Worm (Caenorhabditis elegans) whole organism, L4 larva: Measurements from ENCODE around the gene C33F10.11.

ENCODE experiments used
- F49E8.2 ChIP-seq: sonication (generic microtip); optimal IDR thresholded peaks from 2 replicates; lab custom pipeline; 2016; ENCODE audit warnings: missing compliant biosample characterization, mild to moderate bottlenecking, missing genetic modification characterization, borderline replicate concordance
- Y105C5A.15 ChIP-seq: fragments of 200-800 bp; sonication (Bioruptor generic); IDR thresholded peaks from 2 replicates; pipeline ENCODE4 v1.3.6; 2022; ENCODE audit warnings: missing genetic modification characterization, missing compliant biosample characterization
- Y48G9A.11 ChIP-seq: fragments of 200-800 bp; sonication (Bioruptor generic); IDR thresholded peaks from 2 replicates; pipeline ENCODE4 v1.3.6; 2022; ENCODE audit warnings: missing genetic modification reagents, missing genetic modification characterization, missing compliant biosample characterization
- Y5F2A.4 ChIP-seq: fragments of 200-800 bp; sonication (Bioruptor generic); optimal IDR thresholded peaks from 2 replicates; lab custom pipeline; 2018; ENCODE audit warnings: mild to moderate bottlenecking, missing genetic modification characterization, missing compliant biosample characterization
- Y75B8A.6 ChIP-seq: fragments of 200-800 bp; sonication (Bioruptor generic); IDR thresholded peaks from 2 replicates; pipeline ENCODE4 v1.3.6; 2022; ENCODE audit warnings: missing genetic modification reagents, missing genetic modification characterization, missing compliant biosample characterization
- ZK337.2 ChIP-seq: fragments of 200-800 bp; sonication (Bioruptor generic); IDR thresholded peaks from 2 replicates; pipeline ENCODE4 v1.3.6; 2022; ENCODE audit warnings: missing genetic modification reagents, missing genetic modification characterization, missing compliant biosample characterization
- aha-1 ChIP-seq: fragments of 150-350 bp; peaks from one replicate; lab custom pipeline; 2014; ENCODE audit warnings: missing biosample characterization, missing genetic modification characterization
- aly-2 ChIP-seq: sonication (generic microtip); optimal IDR thresholded peaks from 2 replicates; lab custom pipeline; 2018; ENCODE audit warnings: missing biosample characterization, missing genetic modification characterization
- ceh-32 ChIP-seq: sonication (generic microtip); optimal IDR thresholded peaks from 2 replicates; lab custom pipeline; 2016; ENCODE audit warnings: mild to moderate bottlenecking, missing genetic modification characterization, missing compliant biosample characterization; ENCODE audit not compliant: poor library complexity
- ceh-44 ChIP-seq: fragments of 200-800 bp; sonication (Bioruptor generic); IDR thresholded peaks from 2 replicates; pipeline ENCODE4 v1.3.6; 2022; ENCODE audit warnings: missing genetic modification reagents, missing genetic modification characterization, missing compliant biosample characterization
- dmd-6 ChIP-seq: fragments of 200-800 bp; sonication (Bioruptor generic); IDR thresholded peaks from 2 replicates; pipeline ENCODE4 v1.3.6; 2022; ENCODE audit warnings: missing genetic modification reagents, missing genetic modification characterization, missing compliant biosample characterization
- dmd-8 ChIP-seq: fragments of 200-800 bp; sonication (Bioruptor generic); IDR thresholded peaks from 2 replicates; pipeline ENCODE4 v1.3.6; 2022; ENCODE audit warnings: missing genetic modification characterization, missing compliant biosample characterization
- dmd-9 ChIP-seq: fragments of 200-800 bp; sonication (Bioruptor generic); IDR thresholded peaks from 2 replicates; pipeline ENCODE4 v1.3.6; 2022; ENCODE audit warnings: missing genetic modification reagents, missing genetic modification characterization, missing compliant biosample characterization
- dpl-1 ChIP-seq: fragments of 150-350 bp; optimal IDR thresholded peaks from 2 replicates; lab custom pipeline; 2014; ENCODE audit warnings: missing biosample characterization, missing genetic modification reagents, missing genetic modification characterization
- duxl-1 ChIP-seq: sonication (generic microtip); optimal IDR thresholded peaks from 2 replicates; lab custom pipeline; 2016; ENCODE audit warnings: mild to moderate bottlenecking, missing genetic modification characterization, moderate library complexity, missing compliant biosample characterization; ENCODE audit not compliant: poor library complexity
- dve-1 ChIP-seq: sonication (generic microtip); optimal IDR thresholded peaks from 2 replicates; lab custom pipeline; 2017; ENCODE audit warnings: antibody characterized with exemption, mild to moderate bottlenecking, missing genetic modification characterization, missing compliant biosample characterization; ENCODE audit not compliant: insufficient read depth
- egl-27 ChIP-seq: sonication (generic microtip); optimal IDR thresholded peaks from 3 replicates; lab custom pipeline; 2017; ENCODE audit warnings: missing biosample characterization, missing genetic modification reagents, missing genetic modification characterization
- hif-1 ChIP-seq, 2 experiments: sonication (generic microtip); optimal IDR thresholded peaks; 2 replicates each; lab custom pipeline; 2016 to 2017; ENCODE audit warnings: missing compliant biosample characterization in 2 of 2, missing genetic modification characterization in 2 of 2, missing genetic modification reagents in 2 of 2, missing genotype in 2 of 2, mild to moderate bottlenecking in 1 of 2
- hlh-30 ChIP-seq: sonication (generic microtip); optimal IDR thresholded peaks from 2 replicates; lab custom pipeline; 2017; ENCODE audit warnings: antibody characterized with exemption, mild to moderate bottlenecking, missing genetic modification characterization, missing compliant biosample characterization; ENCODE audit not compliant: insufficient read depth
- hmg-1.1 ChIP-seq: fragments of 200-800 bp; sonication (Bioruptor generic); IDR thresholded peaks from 2 replicates; pipeline ENCODE4 v1.3.6; 2022; ENCODE audit warnings: missing genetic modification reagents, missing genetic modification characterization, missing compliant biosample characterization
- jun-1 ChIP-seq: fragments of 150-350 bp; optimal IDR thresholded peaks from 2 replicates; lab custom pipeline; 2014; ENCODE audit warnings: missing biosample characterization, missing genetic modification reagents, missing genetic modification characterization
- lin-13 ChIP-seq: fragments of 150-350 bp; optimal IDR thresholded peaks from 2 replicates; lab custom pipeline; 2014; ENCODE audit warnings: missing biosample characterization, missing genetic modification reagents, missing genetic modification characterization
- lin-15B ChIP-seq: fragments of 150-350 bp; sonication (generic microtip); optimal IDR thresholded peaks from 3 replicates; lab custom pipeline; 2014; ENCODE audit warnings: missing biosample characterization, missing genetic modification characterization
- lin-29 ChIP-seq: fragments of 200-800 bp; sonication (Bioruptor generic); IDR thresholded peaks from 2 replicates; pipeline ENCODE4 v1.3.6; 2022; ENCODE audit warnings: missing genetic modification reagents, missing genetic modification characterization, missing compliant biosample characterization
- lin-38 ChIP-seq: fragments of 200-800 bp; sonication (Bioruptor generic); IDR thresholded peaks from 2 replicates; pipeline ENCODE4 v1.3.6; 2022; ENCODE audit warnings: missing genetic modification reagents, missing genetic modification characterization, missing compliant biosample characterization
- lin-39 ChIP-seq: fragments of 150-350 bp; optimal IDR thresholded peaks from 2 replicates; lab custom pipeline; 2014; ENCODE audit warnings: missing biosample characterization, missing genetic modification reagents, missing genetic modification characterization
- lsy-2 ChIP-seq, 2 experiments: fragments of 150-350 bp in 1 of 2; sonication (generic microtip) in 1 of 2; optimal IDR thresholded peaks; 2 replicates each; lab custom pipeline; 2014 to 2017; ENCODE audit warnings: missing biosample characterization in 2 of 2, missing genetic modification characterization in 2 of 2
- madf-5 ChIP-seq, 2 experiments: fragments of 200-800 bp; sonication (Bioruptor generic); IDR thresholded peaks; 2 replicates each; pipeline ENCODE4 v1.3.6; 2022; ENCODE audit warnings: missing compliant biosample characterization in 2 of 2, missing genetic modification characterization in 2 of 2
- madf-9 ChIP-seq: fragments of 200-800 bp; sonication (Bioruptor generic); conservative IDR thresholded peaks from 2 replicates; pipeline ENCODE4 v1.3.6; 2022; ENCODE audit warnings: missing genetic modification reagents, missing genetic modification characterization, missing compliant biosample characterization
- mep-1 ChIP-seq: fragments of 150-350 bp; sonication (generic microtip); optimal IDR thresholded peaks from 3 replicates; lab custom pipeline; 2014; ENCODE audit warnings: missing biosample characterization, missing genetic modification characterization
- mes-2 ChIP-seq: sonication (generic microtip); optimal IDR thresholded peaks from 2 replicates; lab custom pipeline; 2016; ENCODE audit warnings: missing genotype, mild to moderate bottlenecking, missing genetic modification characterization, missing compliant biosample characterization; ENCODE audit not compliant: poor library complexity, severe bottlenecking
- mxl-3 ChIP-seq: fragments of 200-800 bp; sonication (Bioruptor generic); optimal IDR thresholded peaks from 2 replicates; lab custom pipeline; 2018; ENCODE audit warnings: mild to moderate bottlenecking, missing genetic modification characterization, missing compliant biosample characterization
- nhr-102 ChIP-seq: sonication (generic microtip); optimal IDR thresholded peaks from 2 replicates; lab custom pipeline; 2016; ENCODE audit warnings: mild to moderate bottlenecking, missing genetic modification characterization, moderate library complexity, missing compliant biosample characterization
- nhr-41 ChIP-seq: fragments of 200-800 bp; sonication (Bioruptor generic); IDR thresholded peaks from 2 replicates; pipeline ENCODE4 v1.3.6; 2022; ENCODE audit warnings: missing genetic modification reagents, missing genetic modification characterization, missing compliant biosample characterization
- nhr-6 ChIP-seq: fragments of 150-350 bp; optimal IDR thresholded peaks from 2 replicates; lab custom pipeline; 2014; ENCODE audit warnings: missing biosample characterization, missing genetic modification characterization
- rbr-2 ChIP-seq: sonication (generic microtip); optimal IDR thresholded peaks from 2 replicates; lab custom pipeline; 2016; ENCODE audit warnings: missing genotype, missing genetic modification characterization, missing compliant biosample characterization
- sdz-12 ChIP-seq: fragments of 200-800 bp; sonication (Bioruptor generic); optimal IDR thresholded peaks from 2 replicates; lab custom pipeline; 2018; ENCODE audit warnings: mild to moderate bottlenecking, missing genetic modification characterization, missing compliant biosample characterization
- snpc-1.2 ChIP-seq: fragments of 200-800 bp; sonication (Bioruptor generic); IDR thresholded peaks from 2 replicates; pipeline ENCODE4 v1.3.6; 2022; ENCODE audit warnings: missing genetic modification reagents, missing genetic modification characterization, missing compliant biosample characterization
- spr-1 ChIP-seq: sonication (generic microtip); optimal IDR thresholded peaks from 2 replicates; lab custom pipeline; 2016; ENCODE audit warnings: mild to moderate bottlenecking, missing genetic modification characterization, missing compliant biosample characterization
- unc-130 ChIP-seq: sonication (generic microtip); optimal IDR thresholded peaks from 2 replicates; lab custom pipeline; 2016; ENCODE audit warnings: missing genetic modification reagents, missing genetic modification characterization, missing compliant biosample characterization
- vab-7 ChIP-seq: fragments of 200-800 bp; sonication (Bioruptor generic); IDR thresholded peaks from 2 replicates; pipeline ENCODE4 v1.3.6; 2022; ENCODE audit warnings: missing genetic modification reagents, missing genetic modification characterization, missing compliant biosample characterization
- zip-11 ChIP-seq: fragments of 200-800 bp; sonication (Bioruptor generic); IDR thresholded peaks from 2 replicates; pipeline ENCODE4 v1.3.6; 2022; ENCODE audit warnings: missing genetic modification characterization, missing compliant biosample characterization
- zip-2 ChIP-seq: fragments of 150-350 bp; optimal IDR thresholded peaks from 2 replicates; lab custom pipeline; 2014; ENCODE audit warnings: missing biosample characterization, missing genetic modification characterization
- ztf-7 ChIP-seq: fragments of 150-350 bp; optimal IDR thresholded peaks from 2 replicates; lab custom pipeline; 2014; ENCODE audit warnings: missing biosample characterization, missing genetic modification characterization

Gene C33F10.11

DNA sequence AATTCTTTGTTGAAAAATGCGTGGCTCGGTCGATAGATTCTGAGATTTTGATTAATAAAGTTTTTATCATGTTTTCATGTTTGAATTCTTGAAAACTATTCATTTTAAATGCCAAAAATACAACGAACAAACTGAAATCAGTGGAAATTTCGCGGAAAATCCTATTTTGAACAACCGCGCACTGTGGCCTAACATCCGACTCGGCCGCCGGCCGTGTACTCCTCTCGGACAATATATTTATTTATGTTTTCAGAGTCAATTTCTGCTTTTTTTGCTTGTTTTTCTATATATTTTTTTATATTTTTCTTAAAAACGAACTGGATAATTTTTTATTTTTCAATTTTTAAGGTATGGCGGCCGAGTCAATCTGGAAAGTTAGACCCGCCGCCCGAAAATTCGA, 43.4 kb downstream of the C33F10.11 start, which contains the start of gene F26G1.1:
TSS of gene F26G1.1 (plus strand) at position 347 of the 400 bp plus-strand sequence.
- TF ChIP-seq lsy-2 (tag; optimal IDR thresholded peaks at IDR 0.05; lab: Kevin White, UChicago), result no peak
- TF ChIP-seq Y75B8A.6 (GFP tag; lab: Robert Waterston, UW), result no peak
- TF ChIP-seq mep-1, result no peak
- TF ChIP-seq mes-2 (tag; lab: Kevin White, UChicago), result peak; percentile 98
- no peak for TF ChIP-seq aly-2 (tag; lab: Kevin White, UChicago)
- TF ChIP-seq zip-11 (GFP tag; lab: Robert Waterston, UW), result no peak
- no peak for TF ChIP-seq ztf-7 (tag; lab: Kevin White, UChicago)
- TF ChIP-seq ceh-44 (GFP tag; lab: Robert Waterston, UW), result peak; percentile 48; the same call in 1 of the 2 replicates
- peak; percentile 90 for TF ChIP-seq dmd-9 (GFP tag; lab: Robert Waterston, UW)
- no peak for TF ChIP-seq ceh-32
- TF ChIP-seq zip-2 (tag; lab: Kevin White, UChicago), result no peak
- TF ChIP-seq nhr-6, result peak; percentile 30
- TF ChIP-seq hmg-1.1, result no peak
- TF ChIP-seq madf-5 (GFP tag; IDR thresholded peaks at IDR 0.05; lab: Robert Waterston, UW), result no peak
- 0 out of 2 replicates have a peak, but pooled peaks have one; percentile 9 for TF ChIP-seq vab-7 (GFP tag; lab: Robert Waterston, UW)
- TF ChIP-seq lin-29, result no peak
- TF ChIP-seq dmd-8 (GFP tag; lab: Robert Waterston, UW), result no peak
- no peak for TF ChIP-seq egl-27 (tag; lab: Kevin White, UChicago)
- TF ChIP-seq hlh-30, result no peak
- TF ChIP-seq hif-1 (tag; optimal IDR thresholded peaks at IDR 0.05; lab: Kevin White, UChicago), result peak in 1 of 2 experiments; percentile 87
- peak; percentile 36 for TF ChIP-seq nhr-102 (tag; lab: Kevin White, UChicago)
- peak; percentile 68 for TF ChIP-seq lin-38 (GFP tag; lab: Robert Waterston, UW)
- TF ChIP-seq dmd-6 (GFP tag; lab: Robert Waterston, UW), result peak; percentile 59
- no peak for TF ChIP-seq lin-13 (GFP tag; lab: Kevin White, UChicago)
- peak; percentile 42 for TF ChIP-seq duxl-1 (tag; lab: Kevin White, UChicago)
- peak; percentile 6 for TF ChIP-seq rbr-2
- TF ChIP-seq lin-39 (tag; lab: Kevin White, UChicago), result no peak
- no peak for TF ChIP-seq snpc-1.2
- no peak for TF ChIP-seq dve-1 (tag; lab: Kevin White, UChicago)
- TF ChIP-seq dpl-1, result peak; percentile 92
- peak; percentile 63 for TF ChIP-seq spr-1 (tag; lab: Kevin White, UChicago)
- TF ChIP-seq aha-1 (tag; lab: Kevin White, UChicago), result peak; percentile 38
- peak; percentile 91 for TF ChIP-seq Y48G9A.11 (GFP tag; lab: Robert Waterston, UW)
- TF ChIP-seq ZK337.2, result peak; percentile 91
- peak; percentile 76 for TF ChIP-seq madf-9 (GFP tag; lab: Robert Waterston, UW)
- no peak for TF ChIP-seq sdz-12 (GFP tag; lab: Kevin White, UChicago)
- no peak for TF ChIP-seq Y105C5A.15 (GFP tag; lab: Robert Waterston, UW)
- TF ChIP-seq unc-130 (GFP tag; lab: Kevin White, UChicago), result peak; percentile 90
- TF ChIP-seq lin-15B, result no peak
- TF ChIP-seq nhr-41, result no peak
- TF ChIP-seq Y5F2A.4, result no peak
- TF ChIP-seq mxl-3 (GFP tag; lab: Kevin White, UChicago), result no peak
- TF ChIP-seq F49E8.2 (tag; lab: Kevin White, UChicago), result peak; percentile 33
- no peak for TF ChIP-seq jun-1 (tag; lab: Kevin White, UChicago)
